Worm (Caenorhabditis elegans) whole organism, L3 larva: ENCODE results near the gene fkh-2.

Experiments
- R02D3.7 ChIP-seq: fragments of 150-350 bp; optimal IDR thresholded peaks from 2 replicates; lab custom pipeline; 2014; ENCODE audit warnings: missing biosample characterization, missing genetic modification characterization
- ZK546.5 ChIP-seq: sonication (generic microtip); optimal IDR thresholded peaks from 2 replicates; lab custom pipeline; 2017; ENCODE audit warnings: missing biosample characterization, missing genetic modification characterization
- aly-2 ChIP-seq: fragments of 150-350 bp; optimal IDR thresholded peaks from 2 replicates; lab custom pipeline; 2014; ENCODE audit warnings: missing biosample characterization, missing genetic modification characterization
- ama-1 ChIP-seq: fragments of 150-350 bp; optimal IDR thresholded peaks from 2 replicates; lab custom pipeline; 2018
- ceh-9 ChIP-seq: sonication (generic microtip); optimal IDR thresholded peaks from 2 replicates; lab custom pipeline; 2018; ENCODE audit warnings: missing biosample characterization, missing genetic modification characterization
- daf-12 ChIP-seq: fragments of 150-350 bp; optimal IDR thresholded peaks from 2 replicates; lab custom pipeline; 2014; ENCODE audit warnings: missing biosample characterization, missing genetic modification reagents, missing genetic modification characterization
- egl-27 ChIP-seq: sonication (generic microtip); optimal IDR thresholded peaks from 4 replicates; lab custom pipeline; 2017; ENCODE audit warnings: missing biosample characterization, missing genetic modification reagents, missing genetic modification characterization
- egl-5 ChIP-seq: fragments of 150-350 bp; optimal IDR thresholded peaks from 2 replicates; lab custom pipeline; 2017; ENCODE audit warnings: missing biosample characterization, missing genetic modification reagents, missing genetic modification characterization, inconsistent platforms
- elt-2 ChIP-seq: sonication (generic microtip); optimal IDR thresholded peaks from 2 replicates; lab custom pipeline; 2016; ENCODE audit warnings: missing genetic modification reagents, mild to moderate bottlenecking, missing genetic modification characterization, missing compliant biosample characterization
- elt-3 ChIP-seq, 3 experiments: fragments of 150-350 bp in 1 of 3; sonication (generic microtip) in 2 of 3; optimal IDR thresholded peaks; 2 replicates in 2 of 3; 4 replicates in 1 of 3; lab custom pipeline; 2014 to 2017; ENCODE audit warnings: missing biosample characterization in 3 of 3, missing genetic modification characterization in 3 of 3
- eor-1 ChIP-seq, 2 experiments: fragments of 150-350 bp; optimal IDR thresholded peaks; 2 replicates each; lab custom pipeline; 2014 to 2018; ENCODE audit warnings: missing biosample characterization in 2 of 2, missing genetic modification characterization in 2 of 2
- fkh-2 ChIP-seq: fragments of 150-350 bp; optimal IDR thresholded peaks from 2 replicates; lab custom pipeline; 2014; ENCODE audit warnings: missing biosample characterization, missing genetic modification reagents, missing genetic modification characterization
- hmg-11 ChIP-seq: sonication (generic microtip); optimal IDR thresholded peaks from 2 replicates; lab custom pipeline; 2016; ENCODE audit warnings: missing genetic modification characterization, missing compliant biosample characterization
- jun-1 ChIP-seq: fragments of 150-350 bp; optimal IDR thresholded peaks from 2 replicates; lab custom pipeline; 2014; ENCODE audit warnings: missing biosample characterization, missing genetic modification reagents, missing genetic modification characterization
- lin-15B ChIP-seq: fragments of 150-350 bp; optimal IDR thresholded peaks from 2 replicates; lab custom pipeline; 2014; ENCODE audit warnings: missing biosample characterization, missing genetic modification characterization
- lin-39 ChIP-seq: fragments of 150-350 bp; optimal IDR thresholded peaks from 2 replicates; lab custom pipeline; 2018; ENCODE audit warnings: missing biosample characterization, missing genetic modification reagents, missing genetic modification characterization
- lsy-12 ChIP-seq: sonication (generic microtip); optimal IDR thresholded peaks from 2 replicates; lab custom pipeline; 2016; ENCODE audit warnings: mild to moderate bottlenecking, missing genetic modification characterization, missing compliant biosample characterization
- mdl-1 ChIP-seq: fragments of 150-350 bp; optimal IDR thresholded peaks from 2 replicates; lab custom pipeline; 2014; ENCODE audit warnings: missing biosample characterization, missing genetic modification characterization
- mml-1 ChIP-seq: fragments of 150-350 bp; sonication (generic microtip); optimal IDR thresholded peaks from 3 replicates; lab custom pipeline; 2014; ENCODE audit warnings: missing biosample characterization, missing genetic modification characterization
- nfya-1 ChIP-seq: sonication (generic microtip); optimal IDR thresholded peaks from 2 replicates; lab custom pipeline; 2017; ENCODE audit warnings: missing genetic modification characterization, mild to moderate bottlenecking, missing compliant biosample characterization, antibody characterized with exemption, moderate library complexity; ENCODE audit not compliant: insufficient read depth
- nhr-11 ChIP-seq: fragments of 150-350 bp; optimal IDR thresholded peaks from 2 replicates; lab custom pipeline; 2014; ENCODE audit warnings: missing biosample characterization, missing genetic modification characterization
- nhr-12 ChIP-seq: fragments of 150-350 bp; optimal IDR thresholded peaks from 2 replicates; lab custom pipeline; 2014; ENCODE audit warnings: missing biosample characterization, missing genetic modification characterization
- nhr-23 ChIP-seq: fragments of 150-350 bp; optimal IDR thresholded peaks from 2 replicates; lab custom pipeline; 2014; ENCODE audit warnings: missing biosample characterization, missing genetic modification reagents, missing genetic modification characterization
- nhr-237 ChIP-seq: fragments of 150-350 bp; optimal IDR thresholded peaks from 2 replicates; lab custom pipeline; 2014; ENCODE audit warnings: missing biosample characterization, missing genetic modification characterization
- nhr-25 ChIP-seq: sonication (generic microtip); optimal IDR thresholded peaks from 2 replicates; lab custom pipeline; 2017; ENCODE audit warnings: missing biosample characterization, missing genetic modification characterization
- nhr-28 ChIP-seq: fragments of 150-350 bp; optimal IDR thresholded peaks from 2 replicates; lab custom pipeline; 2014; ENCODE audit warnings: missing biosample characterization, missing genetic modification characterization
- nhr-67 ChIP-seq: fragments of 150-350 bp; optimal IDR thresholded peaks from 2 replicates; lab custom pipeline; 2014; ENCODE audit warnings: missing biosample characterization, missing genetic modification characterization
- nhr-76 ChIP-seq: fragments of 150-350 bp; sonication (generic microtip); optimal IDR thresholded peaks from 5 replicates; lab custom pipeline; 2014; ENCODE audit warnings: missing biosample characterization, missing genetic modification characterization
- nhr-77 ChIP-seq: fragments of 150-350 bp; optimal IDR thresholded peaks from 2 replicates; lab custom pipeline; 2014; ENCODE audit warnings: missing biosample characterization, missing genetic modification characterization
- pqm-1 ChIP-seq: fragments of 150-350 bp; optimal IDR thresholded peaks from 2 replicates; lab custom pipeline; 2017; ENCODE audit warnings: missing biosample characterization, missing genetic modification characterization, inconsistent platforms
- tbx-2 ChIP-seq: sonication (generic microtip); optimal IDR thresholded peaks from 2 replicates; lab custom pipeline; 2016; ENCODE audit warnings: mild to moderate bottlenecking, missing genetic modification characterization, missing compliant biosample characterization
- unc-39 ChIP-seq: sonication (generic microtip); optimal IDR thresholded peaks from 4 replicates; lab custom pipeline; 2017; ENCODE audit warnings: missing biosample characterization, missing genetic modification characterization
- unc-62 ChIP-seq: fragments of 150-350 bp; sonication (generic microtip); optimal IDR thresholded peaks from 4 replicates; lab custom pipeline; 2014; ENCODE audit warnings: missing biosample characterization, missing genetic modification reagents, missing genetic modification characterization
- zag-1 ChIP-seq: fragments of 150-350 bp; optimal IDR thresholded peaks from 2 replicates; lab custom pipeline; 2014; ENCODE audit warnings: missing biosample characterization, missing genetic modification characterization
- ztf-4 ChIP-seq: fragments of 150-350 bp; optimal IDR thresholded peaks from 2 replicates; lab custom pipeline; 2014; ENCODE audit warnings: missing biosample characterization, missing genetic modification characterization

fkh-2 gene

DNA sequence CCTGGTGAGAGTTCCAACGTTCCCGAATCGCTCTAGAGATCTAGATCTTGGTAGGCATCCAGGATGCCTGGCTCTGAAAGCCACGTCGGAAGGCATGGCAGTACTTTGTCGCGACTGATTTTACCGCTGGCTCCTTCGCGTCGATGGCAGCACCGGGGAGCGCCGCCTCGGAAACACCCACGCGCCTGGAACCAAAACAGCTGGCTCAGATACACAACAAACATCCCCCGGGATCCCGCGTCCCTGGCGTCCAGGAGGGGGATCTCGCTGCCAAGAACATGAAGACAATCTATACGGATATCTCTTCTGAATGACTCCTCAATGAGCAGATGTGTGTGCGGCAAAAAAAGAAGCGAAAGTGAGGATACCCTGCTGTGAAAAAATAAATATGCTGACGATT, 8.8 kb downstream of the fkh-2 start:
- TF ChIP-seq nhr-12 (tag; lab: Kevin White, UChicago) (no peak), egl-27 (tag; lab: Kevin White, UChicago) (no peak), egl-5 (tag; lab: Kevin White, UChicago) (no peak), zag-1 (tag; lab: Kevin White, UChicago) (no peak), elt-2 (tag; lab: Kevin White, UChicago) (no peak), nhr-237 (tag; lab: Kevin White, UChicago) (no peak), daf-12 (tag; lab: Kevin White, UChicago) (no peak), nhr-28 (tag; lab: Kevin White, UChicago) (no peak), aly-2 (tag; lab: Kevin White, UChicago) (no peak), fkh-2 (tag; lab: Kevin White, UChicago) (no peak), unc-39 (tag; lab: Kevin White, UChicago) (no peak), unc-62 (GFP tag; lab: Kevin White, UChicago) (no peak), nfya-1 (tag; lab: Kevin White, UChicago) (no peak), R02D3.7 (tag; lab: Kevin White, UChicago) (no peak), mdl-1 (no peak), nhr-25 (tag; lab: Kevin White, UChicago) (no peak), lin-15B (tag; lab: Kevin White, UChicago) (no peak), tbx-2 (tag; lab: Kevin White, UChicago) (no peak)

DNA sequence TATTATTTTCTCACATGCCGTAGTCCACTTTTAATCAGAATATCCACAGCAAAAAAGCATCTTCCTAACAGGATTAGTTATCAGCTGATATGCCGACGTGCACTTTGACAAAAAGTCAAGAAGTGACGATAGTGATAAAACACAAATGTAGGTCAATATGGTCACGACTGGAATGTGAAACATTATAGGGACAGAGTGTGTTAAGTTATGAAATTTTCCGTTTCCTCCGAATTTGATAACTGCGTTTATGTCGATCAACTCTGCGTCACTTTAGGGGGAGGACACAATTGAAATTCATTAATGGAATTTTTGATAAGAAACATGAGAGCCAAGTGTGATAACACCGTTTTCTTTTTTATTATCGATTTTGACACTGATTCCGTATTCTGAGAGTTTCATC, 13.2 kb downstream of the fkh-2 start, which contains the start of gene aex-4:
aex-4 (plus strand) TSS at position 312 of the 400 bp plus-strand sequence.
- TF ChIP-seq ceh-9 (tag; lab: Kevin White, UChicago) (no peak), ztf-4 (no peak), nhr-67 (no peak), jun-1 (peak; percentile 45), lin-39 (tag; lab: Kevin White, UChicago) (no peak), pqm-1 (tag; lab: Kevin White, UChicago) (peak; percentile 96), tbx-2 (tag; lab: Kevin White, UChicago) (no peak), nhr-25 (tag; lab: Kevin White, UChicago) (no peak), nfya-1 (tag; lab: Kevin White, UChicago) (no peak), elt-3 (tag; optimal IDR thresholded peaks at IDR 0.05; lab: Kevin White, UChicago) (no peak), hmg-11 (no peak), lsy-12 (tag; lab: Kevin White, UChicago) (no peak), mml-1 (tag; lab: Kevin White, UChicago) (no peak), nhr-12 (tag; lab: Kevin White, UChicago) (no peak), ZK546.5 (tag; lab: Kevin White, UChicago) (no peak), R02D3.7 (tag; lab: Kevin White, UChicago) (no peak), elt-2 (tag; lab: Kevin White, UChicago) (peak; percentile 97), zag-1 (tag; lab: Kevin White, UChicago) (no peak), nhr-28 (tag; lab: Kevin White, UChicago) (no peak)

- no peak for TF ChIP-seq nhr-23 (tag; lab: Kevin White, UChicago)
- no peak for TF ChIP-seq lsy-12 (tag; lab: Kevin White, UChicago)
- no peak for TF ChIP-seq nhr-25 (tag; lab: Kevin White, UChicago)
- TF ChIP-seq eor-1 (tag; optimal IDR thresholded peaks at IDR 0.05; lab: Kevin White, UChicago), result no peak
- no peak for TF ChIP-seq fkh-2 (tag; lab: Kevin White, UChicago)
- no peak for TF ChIP-seq mml-1 (tag; lab: Kevin White, UChicago)
- no peak for TF ChIP-seq lin-15B (tag; lab: Kevin White, UChicago)
- no peak for TF ChIP-seq nhr-77 (tag; lab: Kevin White, UChicago)
- no peak for TF ChIP-seq nhr-76 (tag; lab: Kevin White, UChicago)
- no peak for TF ChIP-seq tbx-2 (tag; lab: Kevin White, UChicago)
- no peak for TF ChIP-seq R02D3.7 (tag; lab: Kevin White, UChicago)
- TF ChIP-seq jun-1, result no peak
- no peak for TF ChIP-seq nhr-67
- no peak for TF ChIP-seq ama-1
- no peak for TF ChIP-seq nhr-11 (tag; lab: Kevin White, UChicago)
- TF ChIP-seq nfya-1 (tag; lab: Kevin White, UChicago), result no peak
Measured at ce11 chrX:3727274-3727673, 14.8 kb downstream of the fkh-2 start, which contains the start of gene nlp-1. nlp-1 (plus strand) TSS chrX:3727574.

ce11 chrX:3725437-3725836, 16.7 kb downstream of the fkh-2 start:
- TF ChIP-seq tbx-2 (tag; lab: Kevin White, UChicago) (no peak), egl-27 (tag; lab: Kevin White, UChicago) (no peak), lin-39 (tag; lab: Kevin White, UChicago) (no peak)
